Fruit fly (Drosophila melanogaster) whole organism, embryonic: Measurements from ENCODE around the gene Mfap1.

Experiments used
- Abd-B ChIP-seq: fragments of 200-800 bp; sonication (Bioruptor generic); optimal IDR thresholded peaks from 2 replicates; lab custom pipeline; 2018; ENCODE audit warnings: missing biosample characterization, mild to moderate bottlenecking, missing genetic modification characterization, moderate library complexity
- Atf6 ChIP-seq: fragments of 200-800 bp; sonication (Bioruptor generic); IDR thresholded peaks from 2 replicates; pipeline ENCODE4 v1.3.6; 2022; ENCODE audit warnings: missing biosample characterization, missing genetic modification characterization
- CG10147 ChIP-seq: fragments of 200-800 bp; sonication (Bioruptor generic); optimal IDR thresholded peaks from 2 replicates; lab custom pipeline; 2019; ENCODE audit warnings: missing biosample characterization, mild to moderate bottlenecking, missing genetic modification characterization, moderate library complexity
- CG10274 ChIP-seq: fragments of 200-800 bp; sonication (Bioruptor generic); optimal IDR thresholded peaks from 3 replicates; lab custom pipeline; 2017; ENCODE audit warnings: missing biosample characterization, mild to moderate bottlenecking, missing genetic modification characterization
- CG11247 ChIP-seq: fragments of 200-800 bp; sonication (Bioruptor generic); IDR thresholded peaks from 2 replicates; pipeline ENCODE4 v1.3.6; 2022; ENCODE audit warnings: missing biosample characterization, missing genetic modification characterization
- CG11504 ChIP-seq: fragments of 200-800 bp; sonication (Bioruptor generic); optimal IDR thresholded peaks from 3 replicates; lab custom pipeline; 2019; ENCODE audit warnings: missing biosample characterization, mild to moderate bottlenecking, missing genetic modification characterization, moderate library complexity
- CG11560 ChIP-seq: fragments of 200-800 bp; sonication (Bioruptor generic); IDR thresholded peaks from 3 replicates; pipeline ENCODE4 v1.3.6; 2022; ENCODE audit warnings: missing biosample characterization, missing genetic modification characterization
- CG1233 ChIP-seq: fragments of 200-800 bp; sonication (Bioruptor generic); optimal IDR thresholded peaks from 4 replicates; lab custom pipeline; 2018; ENCODE audit warnings: missing biosample characterization, mild to moderate bottlenecking, missing genetic modification characterization
- CG13424 ChIP-seq: fragments of 200-800 bp; sonication (Bioruptor generic); optimal IDR thresholded peaks from 2 replicates; lab custom pipeline; 2019; ENCODE audit warnings: missing biosample characterization, mild to moderate bottlenecking, missing genetic modification characterization, moderate library complexity
- CG14014 ChIP-seq: fragments of 200-800 bp; sonication (Bioruptor generic); IDR thresholded peaks from 2 replicates; pipeline ENCODE4 v1.3.6; 2022; ENCODE audit warnings: missing biosample characterization, missing genetic modification characterization
- CG1647 ChIP-seq: fragments of 200-800 bp; sonication (Bioruptor generic); optimal IDR thresholded peaks from 3 replicates; lab custom pipeline; 2016; ENCODE audit warnings: missing biosample characterization, missing genetic modification characterization
- CG16815 ChIP-seq: fragments of 200-800 bp; sonication (Bioruptor generic); optimal IDR thresholded peaks from 3 replicates; lab custom pipeline; 2017; ENCODE audit warnings: missing biosample characterization, mild to moderate bottlenecking, missing genetic modification characterization
- CG17359 ChIP-seq: fragments of 200-800 bp; sonication (Bioruptor generic); optimal IDR thresholded peaks from 3 replicates; lab custom pipeline; 2018; ENCODE audit warnings: missing biosample characterization, mild to moderate bottlenecking, missing genetic modification characterization, moderate library complexity
- CG2120 ChIP-seq: fragments of 200-800 bp; sonication (Bioruptor generic); optimal IDR thresholded peaks from 3 replicates; lab custom pipeline; 2016; ENCODE audit warnings: missing biosample characterization, missing genetic modification characterization
- CG30403 ChIP-seq: fragments of 200-800 bp; sonication (Bioruptor generic); optimal IDR thresholded peaks from 3 replicates; lab custom pipeline; 2016; ENCODE audit warnings: missing biosample characterization, missing genetic modification characterization
- CG3847 ChIP-seq: fragments of 200-800 bp; sonication (Bioruptor generic); IDR thresholded peaks from 2 replicates; pipeline ENCODE4 v1.3.6; 2022; ENCODE audit warnings: missing biosample characterization, missing genetic modification characterization
- CG4360 ChIP-seq: fragments of 200-800 bp; sonication (Bioruptor generic); IDR thresholded peaks from 2 replicates; pipeline ENCODE4 v1.3.6; 2022; ENCODE audit warnings: missing biosample characterization, missing genetic modification characterization
- CG6689 ChIP-seq: fragments of 200-800 bp; sonication (Bioruptor generic); IDR thresholded peaks from 2 replicates; pipeline ENCODE4 v1.3.6; 2022; ENCODE audit warnings: missing biosample characterization, missing genetic modification characterization
- CG7839 ChIP-seq: fragments of 200-800 bp; sonication (Bioruptor generic); optimal IDR thresholded peaks from 3 replicates; lab custom pipeline; 2018; ENCODE audit warnings: missing biosample characterization, mild to moderate bottlenecking, missing genetic modification characterization, moderate library complexity
- CG8281 ChIP-seq: fragments of 200-800 bp; sonication (Bioruptor generic); optimal IDR thresholded peaks from 2 replicates; lab custom pipeline; 2018; ENCODE audit warnings: missing biosample characterization, mild to moderate bottlenecking, missing genetic modification characterization, moderate library complexity
- CG8290 ChIP-seq, 3 experiments: fragments of 200-800 bp; sonication (Bioruptor generic); optimal IDR thresholded peaks; 2 replicates each; lab custom pipeline; 2016 to 2019; ENCODE audit warnings: missing biosample characterization in 3 of 3, missing genetic modification characterization in 3 of 3, mild to moderate bottlenecking in 2 of 3, moderate library complexity in 1 of 3
- CG8478 ChIP-seq: fragments of >200 bp; optimal IDR thresholded peaks from 2 replicates; lab custom pipeline; 2018
- CG9727 ChIP-seq: fragments of 200-800 bp; sonication (Bioruptor generic); optimal IDR thresholded peaks from 3 replicates; lab custom pipeline; 2017; ENCODE audit warnings: missing biosample characterization, mild to moderate bottlenecking, missing genetic modification characterization
- Dbx ChIP-seq: fragments of 200-800 bp; sonication (Bioruptor generic); IDR thresholded peaks from 3 replicates; pipeline ENCODE4 v1.3.6; 2022; ENCODE audit warnings: missing biosample characterization, missing genetic modification characterization
- Deaf1 ChIP-seq: fragments of 200-800 bp; optimal IDR thresholded peaks from 3 replicates; lab custom pipeline; 2019; ENCODE audit warnings: missing biosample characterization, mild to moderate bottlenecking, missing genetic modification characterization, moderate library complexity
- Elba2 ChIP-seq: fragments of 200-800 bp; sonication (Bioruptor generic); optimal IDR thresholded peaks from 3 replicates; lab custom pipeline; 2016; ENCODE audit warnings: missing biosample characterization, missing genetic modification characterization
- Ets65A ChIP-seq: fragments of 200-800 bp; sonication (Bioruptor generic); peaks from one replicate; lab custom pipeline; 2016; ENCODE audit warnings: missing biosample characterization, missing genetic modification characterization
- Fer1 ChIP-seq: fragments of 200-800 bp; sonication (Bioruptor generic); optimal IDR thresholded peaks from 2 replicates; lab custom pipeline; 2017; ENCODE audit warnings: missing biosample characterization, mild to moderate bottlenecking, missing genetic modification characterization
- Gug ChIP-seq: fragments of 200-800 bp; sonication (Bioruptor generic); IDR thresholded peaks from 4 replicates; pipeline ENCODE4 v1.3.6; 2022; ENCODE audit warnings: missing biosample characterization, missing genetic modification characterization
- Hr51 ChIP-seq, 2 experiments: fragments of 200-800 bp; sonication (Bioruptor generic); optimal IDR thresholded peaks; 2 replicates in 1 of 2; 3 replicates in 1 of 2; lab custom pipeline; 2016 to 2018; ENCODE audit warnings: missing biosample characterization in 2 of 2, missing genetic modification characterization in 2 of 2, mild to moderate bottlenecking in 1 of 2, moderate library complexity in 1 of 2
- Med ChIP-seq: fragments of 200-800 bp; sonication (Bioruptor generic); peaks from one replicate; lab custom pipeline; 2016; ENCODE audit warnings: missing biosample characterization, missing genetic modification characterization, mild to moderate bottlenecking, inconsistent platforms, moderate library complexity
- aop ChIP-seq: fragments of 200-800 bp; sonication (Bioruptor generic); IDR thresholded peaks from 2 replicates; pipeline ENCODE4 v1.3.6; 2022; ENCODE audit warnings: missing biosample characterization, missing genetic modification characterization
- chif ChIP-seq, 2 experiments: fragments of 200-800 bp; sonication (Bioruptor generic); optimal IDR thresholded peaks; 3 replicates each; lab custom pipeline; 2016; ENCODE audit warnings: missing biosample characterization in 2 of 2, missing genetic modification characterization in 2 of 2
- chm ChIP-seq: fragments of 200-800 bp; sonication (Bioruptor generic); IDR thresholded peaks from 2 replicates; pipeline ENCODE4 v1.3.6; 2022; ENCODE audit warnings: missing biosample characterization, missing genetic modification characterization
- gem ChIP-seq: fragments of 200-800 bp; sonication (Bioruptor generic); optimal IDR thresholded peaks from 2 replicates; lab custom pipeline; 2019; ENCODE audit warnings: missing biosample characterization, mild to moderate bottlenecking, missing genetic modification characterization, moderate library complexity
- gsb ChIP-seq: fragments of 200-800 bp; sonication (Bioruptor generic); IDR thresholded peaks from 2 replicates; pipeline ENCODE4 v1.3.6; 2022; ENCODE audit warnings: missing biosample characterization, missing genetic modification characterization
- inv ChIP-seq: fragments of 200-800 bp; sonication (Bioruptor generic); IDR thresholded peaks from 2 replicates; pipeline ENCODE4 v1.3.6; 2022; ENCODE audit warnings: missing biosample characterization, missing genetic modification characterization; ENCODE audit not compliant: partially characterized antibody
- lab ChIP-seq: fragments of 200-800 bp; sonication (Bioruptor generic); optimal IDR thresholded peaks from 3 replicates; lab custom pipeline; 2017; ENCODE audit warnings: missing biosample characterization, missing genetic modification characterization, mild to moderate bottlenecking, moderate library complexity, missing genetic modification reagents
- org-1 ChIP-seq: fragments of 200-800 bp; sonication (Bioruptor generic); optimal IDR thresholded peaks from 2 replicates; lab custom pipeline; 2017; ENCODE audit warnings: missing biosample characterization, missing genetic modification characterization
- pzg ChIP-seq: fragments of 200-800 bp; sonication (Bioruptor generic); optimal IDR thresholded peaks from 3 replicates; lab custom pipeline; 2018; ENCODE audit warnings: missing biosample characterization, mild to moderate bottlenecking, missing genetic modification characterization, moderate library complexity
- ranshi ChIP-seq: fragments of 200-800 bp; sonication (Bioruptor generic); IDR thresholded peaks from 2 replicates; pipeline ENCODE4 v1.3.6; 2022; ENCODE audit warnings: missing biosample characterization, missing genetic modification characterization
- row ChIP-seq: fragments of 200-800 bp; sonication (Bioruptor generic); IDR thresholded peaks from 3 replicates; pipeline ENCODE4 v1.3.6; 2022; ENCODE audit warnings: missing biosample characterization, missing genetic modification characterization
- sens ChIP-seq: fragments of 200-800 bp; sonication (Bioruptor generic); peaks from one replicate; lab custom pipeline; 2016; ENCODE audit warnings: missing biosample characterization, missing genetic modification characterization
- sob ChIP-seq: fragments of 200-800 bp; sonication (Bioruptor generic); IDR thresholded peaks from 2 replicates; pipeline ENCODE4 v1.3.6; 2022; ENCODE audit warnings: missing biosample characterization, missing genetic modification characterization
- ssp ChIP-seq: fragments of 200-800 bp; sonication (Bioruptor generic); IDR thresholded peaks from 2 replicates; pipeline ENCODE4 v1.3.6; 2022; ENCODE audit warnings: missing biosample characterization, missing genetic modification characterization
- stwl ChIP-seq: fragments of 200-800 bp; sonication (Bioruptor generic); optimal IDR thresholded peaks from 3 replicates; lab custom pipeline; 2018; ENCODE audit warnings: missing biosample characterization, mild to moderate bottlenecking, missing genetic modification characterization, moderate library complexity
- tgo ChIP-seq: fragments of 200-800 bp; sonication (Bioruptor generic); IDR thresholded peaks from 3 replicates; pipeline ENCODE4 v1.3.6; 2022; ENCODE audit warnings: missing biosample characterization, missing genetic modification characterization
- toy ChIP-seq: fragments of 200-800 bp; sonication (Bioruptor generic); IDR thresholded peaks from 2 replicates; pipeline ENCODE4 v1.3.6; 2022; ENCODE audit warnings: missing biosample characterization, missing genetic modification characterization
- unpg ChIP-seq: fragments of 200-800 bp; sonication (Bioruptor generic); optimal IDR thresholded peaks from 3 replicates; lab custom pipeline; 2018; ENCODE audit warnings: missing biosample characterization, mild to moderate bottlenecking, missing genetic modification characterization, moderate library complexity
- vvl ChIP-seq: fragments of 200-800 bp; sonication (Bioruptor generic); IDR thresholded peaks from 2 replicates; pipeline ENCODE4 v1.3.6; 2022; ENCODE audit warnings: missing biosample characterization, missing genetic modification characterization

Mfap1 gene

dm6 chr3L:1976760-1977159, 35.9 kb downstream of the Mfap1 start (continued):
- TF ChIP-seq sens (GFP tag; lab: Kevin White, UChicago) = peak; percentile 22
- TF ChIP-seq Ets65A (GFP tag; lab: Kevin White, UChicago) = peak; percentile 91
- TF ChIP-seq Elba2 (GFP tag; lab: Kevin White, UChicago) = no peak
- 0 out of 4 replicates have a peak, but pooled peaks have one; percentile 4 for TF ChIP-seq Gug (GFP tag; lab: Robert Waterston, UW)
- TF ChIP-seq CG10274 (GFP tag; lab: Kevin White, UChicago) = no peak
- no peak for TF ChIP-seq aop (GFP tag; lab: Robert Waterston, UW)
- TF ChIP-seq lab (GFP tag; lab: Kevin White, UChicago) = peak; percentile 36
- peak; percentile 33 for TF ChIP-seq CG7839 (tag; lab: Kevin White, UChicago)
- peak in 1 of 2 experiments; percentile 5 for TF ChIP-seq chif (GFP tag; optimal IDR thresholded peaks at IDR 0.05; lab: Kevin White, UChicago)
- TF ChIP-seq Dbx (GFP tag; lab: Robert Waterston, UW) = 0 out of 3 replicates have a peak, but pooled peaks have one; percentile 11
- TF ChIP-seq CG2120 (GFP tag; lab: Kevin White, UChicago) = peak; percentile 55
- peak; percentile 12 for TF ChIP-seq org-1 (GFP tag; lab: Kevin White, UChicago)
- no peak for TF ChIP-seq Abd-B
- TF ChIP-seq CG14014 = peak; percentile 45; the same call in 1 of the 2 replicates
- peak; percentile 15 for TF ChIP-seq CG30403
- peak; percentile 50; the same call in 2 of the 3 replicates for TF ChIP-seq row (GFP tag; lab: Robert Waterston, UW)
- TF ChIP-seq CG13424 (tag; lab: Kevin White, UChicago) = peak; percentile 6
- TF ChIP-seq pzg (GFP tag; lab: Kevin White, UChicago) = no peak
- no peak for TF ChIP-seq chm (GFP tag; lab: Robert Waterston, UW)
- TF ChIP-seq ssp (GFP tag; lab: Robert Waterston, UW) = peak; percentile 17; the same call in 1 of the 2 replicates
- TF ChIP-seq CG16815 (GFP tag; lab: Kevin White, UChicago) = no peak
- TF ChIP-seq CG11247 (GFP tag; lab: Robert Waterston, UW) = 0 out of 2 replicates have a peak, but pooled peaks have one; percentile 14
- TF ChIP-seq CG8478 (lab: Kevin White, UChicago) = no peak
- no peak for TF ChIP-seq CG8290 (GFP tag; optimal IDR thresholded peaks at IDR 0.05; lab: Kevin White, UChicago)
- TF ChIP-seq CG8290 (tag; optimal IDR thresholded peaks at IDR 0.05; lab: Kevin White, UChicago) = peak in 1 of 2 experiments; percentile 26
- TF ChIP-seq Med = peak; percentile 89
- peak; percentile 36; the same call in 1 of the 2 replicates for TF ChIP-seq CG3847
- peak; percentile 23 for TF ChIP-seq CG1233 (GFP tag; lab: Kevin White, UChicago)
- TF ChIP-seq inv (GFP tag; lab: Robert Waterston, UW) = no peak
- TF ChIP-seq ranshi (GFP tag; lab: Robert Waterston, UW) = no peak; the same call in 1 of the 2 replicates
- TF ChIP-seq CG11504 (tag; lab: Kevin White, UChicago) = peak; percentile 41
- TF ChIP-seq CG17359 (tag; lab: Kevin White, UChicago) = peak; percentile 22
- 0 out of 2 replicates have a peak, but pooled peaks have one; percentile 34 for TF ChIP-seq Atf6 (GFP tag; lab: Robert Waterston, UW)
- peak; percentile 7 for TF ChIP-seq unpg (GFP tag; lab: Kevin White, UChicago)
- peak; percentile 35; the same call in 1 of the 3 replicates for TF ChIP-seq tgo (GFP tag; lab: Robert Waterston, UW)
- TF ChIP-seq CG8281 (tag; lab: Kevin White, UChicago) = no peak
- TF ChIP-seq CG6689 = peak; percentile 37
- TF ChIP-seq CG10147 = no peak
- no peak for TF ChIP-seq stwl (tag; lab: Kevin White, UChicago)
- TF ChIP-seq Fer1 = peak; percentile 21
- peak; percentile 1 for TF ChIP-seq CG1647
- 0 out of 3 replicates have a peak, but pooled peaks have one; percentile 16 for TF ChIP-seq CG11560 (tag; lab: Robert Waterston, UW)
- TF ChIP-seq CG9727 = peak; percentile 31
- peak; percentile 47; the same call in 1 of the 2 replicates for TF ChIP-seq sob (GFP tag; lab: Robert Waterston, UW)
- TF ChIP-seq CG4360 = no peak
- peak; percentile 38 for TF ChIP-seq gem
- peak in 1 of 2 experiments; percentile 9 for TF ChIP-seq Hr51 (GFP tag; optimal IDR thresholded peaks at IDR 0.05; lab: Kevin White, UChicago)
- no peak for TF ChIP-seq toy
- peak; percentile 43; the same call in 1 of the 2 replicates for TF ChIP-seq vvl (GFP tag; lab: Robert Waterston, UW)
- no peak for TF ChIP-seq gsb (GFP tag; lab: Robert Waterston, UW)
- peak; percentile 22 for TF ChIP-seq Deaf1 (tag; lab: Kevin White, UChicago)
